Worm (Caenorhabditis elegans) whole organism, L4/young adult: ENCODE measurements around the gene nas-21.
"Not testable (repeated sequence)": the region's sequence is repeated elsewhere in the genome, so short reads cannot be mapped to it uniquely, and the experiment has no call there.

Experiments used
- W03F9.2 ChIP-seq: fragments of 150-350 bp; optimal IDR thresholded peaks from 2 replicates; lab custom pipeline; 2014; ENCODE audit warnings: missing biosample characterization, missing genetic modification characterization
- dao-5 ChIP-seq: sonication (generic microtip); optimal IDR thresholded peaks from 2 replicates; lab custom pipeline; 2016; ENCODE audit warnings: missing genotype, missing genetic modification characterization, moderate library complexity, missing compliant biosample characterization
- him-1 ChIP-seq: sonication (generic microtip); optimal IDR thresholded peaks from 2 replicates; lab custom pipeline; 2016; ENCODE audit warnings: missing genotype, missing genetic modification reagents, missing genetic modification characterization, missing compliant biosample characterization

DNA sequence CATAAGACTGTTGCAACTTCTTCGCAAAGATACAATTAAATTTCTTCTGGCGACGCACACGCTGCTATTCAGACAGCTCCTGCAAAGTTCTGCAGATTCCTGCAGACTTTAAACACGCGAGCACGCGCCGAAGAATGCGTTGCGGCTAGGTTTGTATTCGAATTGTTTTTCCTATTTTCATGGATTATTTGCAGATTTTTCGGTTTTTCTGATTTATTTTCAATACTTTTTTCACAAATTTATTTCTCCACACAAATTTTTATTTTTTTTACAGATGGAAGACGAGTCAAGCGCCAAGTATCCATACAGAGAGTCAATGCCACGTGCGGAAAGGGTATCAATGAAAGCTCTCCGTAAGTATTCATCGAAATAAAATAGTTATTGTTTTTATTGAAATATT lies 3.3 kb downstream of the nas-21 start, which contains the start of gene T11F9.7:
- TF ChIP-seq him-1, dao-5, W03F9.2 (tag; lab: Kevin White, UChicago): not testable (repeated sequence)
